Fruit fly (Drosophila melanogaster) whole organism, embryonic: ENCODE data around the gene Wnt6.

Source experiments
- Atf6 ChIP-seq: fragments of 200-800 bp; sonication (Bioruptor generic); IDR thresholded peaks from 2 replicates; pipeline ENCODE4 v1.3.6; 2022; ENCODE audit warnings: missing biosample characterization, missing genetic modification characterization
- BEAF-32 ChIP-seq: fragments of 200-800 bp; sonication (Bioruptor generic); optimal IDR thresholded peaks from 3 replicates; lab custom pipeline; 2017; ENCODE audit warnings: missing biosample characterization, missing genetic modification characterization, mild to moderate bottlenecking, moderate library complexity, missing genetic modification reagents
- BtbVII ChIP-seq: fragments of 200-800 bp; sonication (Bioruptor generic); optimal IDR thresholded peaks from 3 replicates; lab custom pipeline; 2017; ENCODE audit warnings: missing biosample characterization, mild to moderate bottlenecking, missing genetic modification characterization
- CG1024 ChIP-seq: fragments of 200-800 bp; sonication (Bioruptor generic); IDR thresholded peaks from 2 replicates; pipeline ENCODE4 v1.3.6; 2022; ENCODE audit warnings: missing biosample characterization, missing genetic modification characterization
- CG11695 ChIP-seq: fragments of 200-800 bp; sonication (Bioruptor generic); IDR thresholded peaks from 3 replicates; pipeline ENCODE4 v1.3.6; 2022; ENCODE audit warnings: missing biosample characterization, missing genetic modification characterization
- CG1603 ChIP-seq: fragments of 200-800 bp; sonication (Bioruptor generic); optimal IDR thresholded peaks from 2 replicates; lab custom pipeline; 2019; ENCODE audit warnings: missing biosample characterization, mild to moderate bottlenecking, missing genetic modification characterization, moderate library complexity
- CG16813 ChIP-seq: fragments of 200-800 bp; sonication (Bioruptor generic); IDR thresholded peaks from 3 replicates; pipeline ENCODE4 v1.3.6; 2022; ENCODE audit warnings: missing biosample characterization, missing genetic modification characterization; ENCODE audit not compliant: partially characterized antibody
- CG2129 ChIP-seq: fragments of 200-800 bp; sonication (Bioruptor generic); IDR thresholded peaks from 2 replicates; pipeline ENCODE4 v1.3.6; 2022; ENCODE audit warnings: missing biosample characterization, missing genetic modification characterization; ENCODE audit not compliant: partially characterized antibody
- CG30431 ChIP-seq: fragments of 200-800 bp; sonication (Bioruptor generic); optimal IDR thresholded peaks from 2 replicates; lab custom pipeline; 2017; ENCODE audit warnings: missing biosample characterization, missing genetic modification characterization
- CG33557 ChIP-seq: fragments of 200-800 bp; sonication (Bioruptor generic); optimal IDR thresholded peaks from 2 replicates; lab custom pipeline; 2019; ENCODE audit warnings: missing biosample characterization, mild to moderate bottlenecking, missing genetic modification characterization, moderate library complexity
- CG4360 ChIP-seq: fragments of 200-800 bp; sonication (Bioruptor generic); IDR thresholded peaks from 2 replicates; pipeline ENCODE4 v1.3.6; 2022; ENCODE audit warnings: missing biosample characterization, missing genetic modification characterization
- CG4404 ChIP-seq: fragments of 200-800 bp; sonication (Bioruptor generic); IDR thresholded peaks from 2 replicates; pipeline ENCODE4 v1.3.6; 2022; ENCODE audit warnings: missing biosample characterization, missing genetic modification characterization
- CG4820 ChIP-seq: fragments of 200-800 bp; sonication (Bioruptor generic); optimal IDR thresholded peaks from 3 replicates; lab custom pipeline; 2016; ENCODE audit warnings: missing biosample characterization, missing genetic modification characterization
- CG6175 ChIP-seq: fragments of 200-800 bp; sonication (Bioruptor generic); IDR thresholded peaks from 3 replicates; pipeline ENCODE4 v1.3.6; 2022; ENCODE audit warnings: missing biosample characterization, missing genetic modification characterization
- CG8388 ChIP-seq: fragments of 200-800 bp; sonication (Bioruptor generic); optimal IDR thresholded peaks from 2 replicates; lab custom pipeline; 2019; ENCODE audit warnings: missing biosample characterization, mild to moderate bottlenecking, missing genetic modification characterization, moderate library complexity
- CG9609 ChIP-seq: fragments of 200-800 bp; sonication (Bioruptor generic); optimal IDR thresholded peaks from 3 replicates; lab custom pipeline; 2016; ENCODE audit warnings: missing biosample characterization, missing genetic modification characterization
- CG9727 ChIP-seq: fragments of 200-800 bp; sonication (Bioruptor generic); optimal IDR thresholded peaks from 3 replicates; lab custom pipeline; 2017; ENCODE audit warnings: missing biosample characterization, mild to moderate bottlenecking, missing genetic modification characterization
- Dll ChIP-seq: fragments of 200-800 bp; sonication (Bioruptor generic); IDR thresholded peaks from 4 replicates; pipeline ENCODE4 v1.3.6; 2022; ENCODE audit warnings: missing biosample characterization, missing genetic modification characterization; ENCODE audit not compliant: partially characterized antibody
- Ets65A ChIP-seq: fragments of 200-800 bp; sonication (Bioruptor generic); peaks from one replicate; lab custom pipeline; 2016; ENCODE audit warnings: missing biosample characterization, missing genetic modification characterization
- Fer3 ChIP-seq: fragments of 200-800 bp; sonication (Bioruptor generic); optimal IDR thresholded peaks from 2 replicates; lab custom pipeline; 2018; ENCODE audit warnings: missing biosample characterization, mild to moderate bottlenecking, missing genetic modification characterization, moderate library complexity
- HLH3B ChIP-seq: fragments of 200-800 bp; sonication (Bioruptor generic); IDR thresholded peaks from 2 replicates; pipeline ENCODE4 v1.3.6; 2022; ENCODE audit warnings: missing biosample characterization, missing genetic modification characterization
- Med ChIP-seq: fragments of 200-800 bp; sonication (Bioruptor generic); peaks from one replicate; lab custom pipeline; 2016; ENCODE audit warnings: missing biosample characterization, missing genetic modification characterization, mild to moderate bottlenecking, inconsistent platforms, moderate library complexity
- Mrtf ChIP-seq: fragments of 200-800 bp; sonication (Bioruptor generic); IDR thresholded peaks from 3 replicates; pipeline ENCODE4 v1.3.6; 2022; ENCODE audit warnings: missing biosample characterization, missing genetic modification characterization
- Pdp1 ChIP-seq, 2 experiments: fragments of 200-800 bp; sonication (Bioruptor generic); optimal IDR thresholded peaks; 3 replicates each; lab custom pipeline; 2016; ENCODE audit warnings: missing biosample characterization in 2 of 2, missing genetic modification characterization in 2 of 2, mild to moderate bottlenecking in 1 of 2, moderate library complexity in 1 of 2
- Scr ChIP-seq: fragments of 200-800 bp; sonication (Bioruptor generic); IDR thresholded peaks from 2 replicates; pipeline ENCODE4 v1.3.6; 2022; ENCODE audit warnings: missing biosample characterization, missing genetic modification characterization; ENCODE audit not compliant: partially characterized antibody
- Side ChIP-seq: fragments of 200-800 bp; sonication (Bioruptor generic); optimal IDR thresholded peaks from 2 replicates; lab custom pipeline; 2016; ENCODE audit warnings: missing biosample characterization, missing genetic modification characterization
- Sox102F ChIP-seq: fragments of 200-800 bp; sonication (Bioruptor generic); optimal IDR thresholded peaks from 2 replicates; lab custom pipeline; 2018; ENCODE audit warnings: missing biosample characterization, mild to moderate bottlenecking, missing genetic modification characterization, moderate library complexity
- Stat92E ChIP-seq, 3 experiments: fragments of >200 bp in 2 of 3; fragments of 200-800 bp in 1 of 3; sonication (Bioruptor generic) in 1 of 3; optimal IDR thresholded peaks; 2 replicates each; lab custom pipeline; 2017 to 2019; ENCODE audit warnings: missing biosample characterization in 3 of 3, missing genetic modification characterization in 3 of 3, mild to moderate bottlenecking in 1 of 3, moderate library complexity in 1 of 3
- Xrp1 ChIP-seq: fragments of 200-800 bp; sonication (Bioruptor generic); IDR thresholded peaks from 2 replicates; pipeline ENCODE4 v1.3.6; 2022; ENCODE audit warnings: missing biosample characterization, missing genetic modification characterization
- amos ChIP-seq: fragments of 200-800 bp; sonication (Bioruptor generic); IDR thresholded peaks from 2 replicates; pipeline ENCODE4 v1.3.6; 2022; ENCODE audit warnings: missing biosample characterization, missing genetic modification characterization; ENCODE audit not compliant: partially characterized antibody
- ara ChIP-seq: fragments of 200-800 bp; sonication (Bioruptor generic); IDR thresholded peaks from 2 replicates; pipeline ENCODE4 v1.3.6; 2022; ENCODE audit warnings: missing biosample characterization, missing genetic modification characterization
- chm ChIP-seq: fragments of 200-800 bp; sonication (Bioruptor generic); IDR thresholded peaks from 2 replicates; pipeline ENCODE4 v1.3.6; 2022; ENCODE audit warnings: missing biosample characterization, missing genetic modification characterization
- dmrt11E ChIP-seq: fragments of 200-800 bp; sonication (Bioruptor generic); optimal IDR thresholded peaks from 3 replicates; lab custom pipeline; 2018; ENCODE audit warnings: missing biosample characterization, mild to moderate bottlenecking, missing genetic modification characterization, moderate library complexity
- gem ChIP-seq: fragments of 200-800 bp; sonication (Bioruptor generic); optimal IDR thresholded peaks from 2 replicates; lab custom pipeline; 2019; ENCODE audit warnings: missing biosample characterization, mild to moderate bottlenecking, missing genetic modification characterization, moderate library complexity
- hkb ChIP-seq, 2 experiments: fragments of 200-800 bp in 1 of 2; fragments of >200 bp in 1 of 2; sonication (Bioruptor generic) in 1 of 2; IDR thresholded peaks in 1 of 2; optimal IDR thresholded peaks in 1 of 2; 2 replicates each; pipeline versions ENCODE4 v1.3.6 to Lab custom; 2017 to 2022; ENCODE audit warnings: missing biosample characterization in 1 of 2, missing genetic modification characterization in 1 of 2
- hth ChIP-seq: fragments of >200 bp; optimal IDR thresholded peaks from 2 replicates; lab custom pipeline; 2017; ENCODE audit warnings: inconsistent platforms
- prd ChIP-seq, 3 experiments: fragments of >200 bp in 2 of 3; fragments of 200-800 bp in 1 of 3; sonication (Bioruptor generic) in 1 of 3; optimal IDR thresholded peaks in 2 of 3; IDR thresholded peaks in 1 of 3; 2 replicates in 2 of 3; 3 replicates in 1 of 3; pipeline versions ENCODE4 v1.3.6 to Lab custom; 2017 to 2022; ENCODE audit warnings: missing biosample characterization in 1 of 3, missing genetic modification characterization in 1 of 3
- row ChIP-seq: fragments of 200-800 bp; sonication (Bioruptor generic); IDR thresholded peaks from 3 replicates; pipeline ENCODE4 v1.3.6; 2022; ENCODE audit warnings: missing biosample characterization, missing genetic modification characterization
- salm ChIP-seq: fragments of 200-800 bp; sonication (Bioruptor generic); optimal IDR thresholded peaks from 2 replicates; lab custom pipeline; 2018; ENCODE audit warnings: missing biosample characterization, mild to moderate bottlenecking, missing genetic modification characterization
- sd ChIP-seq: fragments of 200-800 bp; sonication (Bioruptor generic); optimal IDR thresholded peaks from 3 replicates; lab custom pipeline; 2018; ENCODE audit warnings: missing biosample characterization, mild to moderate bottlenecking, missing genetic modification characterization, moderate library complexity
- sens ChIP-seq: fragments of 200-800 bp; sonication (Bioruptor generic); peaks from one replicate; lab custom pipeline; 2016; ENCODE audit warnings: missing biosample characterization, missing genetic modification characterization
- sisA ChIP-seq: fragments of 200-800 bp; sonication (Bioruptor generic); IDR thresholded peaks from 2 replicates; pipeline ENCODE4 v1.3.6; 2022; ENCODE audit warnings: missing biosample characterization, missing genetic modification characterization
- sr ChIP-seq: fragments of 200-800 bp; sonication (Bioruptor generic); IDR thresholded peaks from 3 replicates; pipeline ENCODE4 v1.3.6; 2022; ENCODE audit warnings: missing biosample characterization, missing genetic modification characterization
- ssp ChIP-seq: fragments of 200-800 bp; sonication (Bioruptor generic); IDR thresholded peaks from 2 replicates; pipeline ENCODE4 v1.3.6; 2022; ENCODE audit warnings: missing biosample characterization, missing genetic modification characterization
- sug ChIP-seq: fragments of 200-800 bp; optimal IDR thresholded peaks from 2 replicates; lab custom pipeline; 2019; ENCODE audit warnings: missing biosample characterization, mild to moderate bottlenecking, missing genetic modification characterization, moderate library complexity
- tap ChIP-seq: fragments of 200-800 bp; optimal IDR thresholded peaks from 3 replicates; lab custom pipeline; 2019; ENCODE audit warnings: missing biosample characterization, mild to moderate bottlenecking, missing genetic modification characterization, moderate library complexity
- unc-4 ChIP-seq: fragments of 200-800 bp; sonication (Bioruptor generic); IDR thresholded peaks from 2 replicates; pipeline ENCODE4 v1.3.6; 2022; ENCODE audit warnings: missing biosample characterization, missing genetic modification characterization; ENCODE audit not compliant: partially characterized antibody
- zfh1 ChIP-seq: fragments of 200-800 bp; sonication (Bioruptor generic); IDR thresholded peaks from 3 replicates; pipeline ENCODE4 v1.3.6; 2022; ENCODE audit warnings: missing biosample characterization, missing genetic modification characterization

The Wnt6 gene

dm6 chr2L:7290577-7290976 is 42.9 kb upstream of the Wnt6 start:
- TF ChIP-seq row (GFP tag; lab: Robert Waterston, UW) (0 out of 3 replicates have a peak, but pooled peaks have one; percentile 29), CG6175 (no peak), amos (GFP tag; lab: Robert Waterston, UW) (peak; percentile 18; the same call in 1 of the 2 replicates), Fer3 (tag; lab: Kevin White, UChicago) (no peak), BEAF-32 (GFP tag; lab: Kevin White, UChicago) (peak; percentile 38), Dll (peak; percentile 66), CG1603 (tag; lab: Kevin White, UChicago) (no peak), dmrt11E (tag; lab: Kevin White, UChicago) (peak; percentile 7), Med (GFP tag; lab: Kevin White, UChicago) (peak; percentile 32), Atf6 (GFP tag; lab: Robert Waterston, UW) (no peak), Mrtf (0 out of 3 replicates have a peak, but pooled peaks have one; percentile 33), hth (no peak), CG2129 (GFP tag; lab: Robert Waterston, UW) (0 out of 2 replicates have a peak, but pooled peaks have one; percentile 37), ssp (no peak), Side (GFP tag; lab: Kevin White, UChicago) (no peak), Scr (0 out of 2 replicates have a peak, but pooled peaks have one; percentile 41), sd (tag; lab: Kevin White, UChicago) (no peak), CG4360 (0 out of 2 replicates have a peak, but pooled peaks have one; percentile 21), zfh1 (GFP tag; lab: Robert Waterston, UW) (0 out of 3 replicates have a peak, but pooled peaks have one; percentile 22), CG16813 (GFP tag; lab: Robert Waterston, UW) (0 out of 3 replicates have a peak, but pooled peaks have one; percentile 40), salm (no peak), CG9727 (GFP tag; lab: Kevin White, UChicago) (peak; percentile 23), unc-4 (GFP tag; lab: Robert Waterston, UW) (no peak)

dm6 chr2L:7291968-7292367 is 41.5 kb upstream of the Wnt6 start:
- TF ChIP-seq sr (GFP tag; lab: Robert Waterston, UW) (no peak), chm (GFP tag; lab: Robert Waterston, UW) (0 out of 2 replicates have a peak, but pooled peaks have one; percentile 21), unc-4 (GFP tag; lab: Robert Waterston, UW) (no peak), CG33557 (peak; percentile 14), sug (no peak), CG30431 (peak; percentile 45), prd (optimal IDR thresholded peaks at IDR 0.05; lab: Kevin White, UChicago) (no peak), prd (GFP tag; IDR thresholded peaks at IDR 0.05; lab: Robert Waterston, UW) (peak; percentile 69; the same call in 2 of the 3 replicates), row (GFP tag; lab: Robert Waterston, UW) (peak; percentile 54), CG9609 (GFP tag; lab: Kevin White, UChicago) (peak; percentile 3), sisA (GFP tag; lab: Robert Waterston, UW) (0 out of 2 replicates have a peak, but pooled peaks have one; percentile 28), Stat92E (GFP tag; optimal IDR thresholded peaks at IDR 0.05; lab: Kevin White, UChicago) (no peak), tap (tag; lab: Kevin White, UChicago) (no peak), HLH3B (GFP tag; lab: Robert Waterston, UW) (no peak), Xrp1 (peak; percentile 62; the same call in 1 of the 2 replicates), gem (tag; lab: Kevin White, UChicago) (peak; percentile 59), CG1024 (no peak), CG1603 (tag; lab: Kevin White, UChicago) (peak; percentile 46), hkb (optimal IDR thresholded peaks at IDR 0.05; lab: Kevin White, UChicago) (no peak), hkb (GFP tag; IDR thresholded peaks at IDR 0.05; lab: Robert Waterston, UW) (0 out of 2 replicates have a peak, but pooled peaks have one; percentile 24), Ets65A (GFP tag; lab: Kevin White, UChicago) (peak; percentile 90), BtbVII (GFP tag; lab: Kevin White, UChicago) (no peak), Sox102F (GFP tag; lab: Kevin White, UChicago) (peak; percentile 2), sens (GFP tag; lab: Kevin White, UChicago) (peak; percentile 89), ara (GFP tag; lab: Robert Waterston, UW) (peak; percentile 28; the same call in 1 of the 2 replicates), CG4820 (GFP tag; lab: Kevin White, UChicago) (peak; percentile 35), CG8388 (GFP tag; lab: Kevin White, UChicago) (peak; percentile 20), zfh1 (GFP tag; lab: Robert Waterston, UW) (peak; percentile 77), CG4404 (peak; percentile 59), CG11695 (GFP tag; lab: Robert Waterston, UW) (0 out of 3 replicates have a peak, but pooled peaks have one; percentile 8), Pdp1 (GFP tag; optimal IDR thresholded peaks at IDR 0.05; lab: Kevin White, UChicago) (peak in 1 of 2 experiments; percentile 8)
